Worm (Caenorhabditis elegans) whole organism, L1 larva: ENCODE measurements around the gene F22H10.11.

Experiments used
- ama-1 ChIP-seq: fragments of 150-350 bp; optimal IDR thresholded peaks from 2 replicates; lab custom pipeline; 2014
- dpl-1 ChIP-seq, 3 experiments: fragments of 150-350 bp in 2 of 3; sonication (generic microtip) in 1 of 3; optimal IDR thresholded peaks; 2 replicates each; lab custom pipeline; 2014 to 2017; ENCODE audit warnings: missing biosample characterization in 3 of 3, missing genetic modification characterization in 3 of 3, missing genetic modification reagents in 3 of 3
- dsc-1 ChIP-seq: sonication (generic microtip); optimal IDR thresholded peaks from 2 replicates; lab custom pipeline; 2016; ENCODE audit warnings: mild to moderate bottlenecking, missing genetic modification characterization, missing compliant biosample characterization
- elt-3 ChIP-seq, 6 experiments: fragments of 150-350 bp in 1 of 6; sonication (generic microtip); optimal IDR thresholded peaks; 2 replicates each; lab custom pipeline; 2017 to 2018; ENCODE audit warnings: missing biosample characterization in 6 of 6, missing genetic modification characterization in 6 of 6, inconsistent platforms in 1 of 6
- lin-35 ChIP-seq, 2 experiments: fragments of 150-350 bp; optimal IDR thresholded peaks; 2 replicates each; lab custom pipeline; 2014; ENCODE audit warnings: missing biosample characterization in 2 of 2, missing genetic modification characterization in 2 of 2, missing genetic modification reagents in 2 of 2
- mab-9 ChIP-seq: fragments of 200-800 bp; sonication (Bioruptor generic); IDR thresholded peaks from 2 replicates; pipeline ENCODE4 v1.3.6; 2022; ENCODE audit warnings: missing genetic modification reagents, missing genetic modification characterization, missing compliant biosample characterization
- mep-1 ChIP-seq: fragments of 150-350 bp; optimal IDR thresholded peaks from 2 replicates; lab custom pipeline; 2014; ENCODE audit warnings: missing biosample characterization, missing genetic modification characterization
- nhr-11 ChIP-seq: fragments of 150-350 bp; optimal IDR thresholded peaks from 2 replicates; lab custom pipeline; 2014; ENCODE audit warnings: missing biosample characterization, missing genetic modification characterization
- nhr-20 ChIP-seq: sonication (generic microtip); optimal IDR thresholded peaks from 2 replicates; lab custom pipeline; 2016; ENCODE audit warnings: mild to moderate bottlenecking, missing genetic modification characterization, missing compliant biosample characterization
- tbx-2 ChIP-seq: sonication (generic microtip); optimal IDR thresholded peaks from 2 replicates; lab custom pipeline; 2016; ENCODE audit warnings: missing genetic modification characterization, missing compliant biosample characterization
- ztf-4 ChIP-seq: fragments of 150-350 bp; optimal IDR thresholded peaks from 2 replicates; lab custom pipeline; 2014; ENCODE audit warnings: missing biosample characterization, missing genetic modification characterization

ce11 chrX:16737478-16737877, 49.6 kb upstream of the F22H10.11 start:
- TF ChIP-seq tbx-2 (tag; lab: Kevin White, UChicago) (no peak), dsc-1 (tag; lab: Kevin White, UChicago) (no peak), ama-1 (no peak), elt-3 (tag; optimal IDR thresholded peaks at IDR 0.05; lab: Kevin White, UChicago) (no peak), nhr-11 (no peak), dpl-1 (GFP tag; optimal IDR thresholded peaks at IDR 0.05; lab: Kevin White, UChicago) (no peak), mep-1 (no peak), ztf-4 (tag; lab: Kevin White, UChicago) (peak; percentile 6), lin-35 (GFP tag; optimal IDR thresholded peaks at IDR 0.05; lab: Kevin White, UChicago) (no peak), mab-9 (GFP tag; lab: Robert Waterston, UW) (no peak), nhr-20 (tag; lab: Kevin White, UChicago) (peak; percentile 9)
